Worm (Caenorhabditis elegans): ENCODE results near the gene col-181.

DNA sequence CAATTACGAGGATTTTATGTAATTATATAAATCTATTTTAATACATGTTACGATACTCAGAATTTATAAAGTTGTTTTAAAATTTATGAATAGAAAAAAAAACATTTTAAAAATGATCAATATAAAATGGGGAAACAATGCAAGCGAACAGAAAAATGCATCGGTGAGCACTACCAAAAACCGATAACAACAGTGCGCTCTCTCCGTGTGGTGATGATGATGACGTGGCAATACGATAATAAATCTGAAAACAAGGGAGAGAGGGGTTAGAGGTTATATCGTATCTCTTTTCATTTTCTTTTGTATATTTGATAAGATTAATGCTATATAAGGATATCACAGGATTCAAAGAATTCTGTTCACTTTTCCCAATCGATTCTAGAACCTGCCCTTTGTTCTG, 41.2 kb downstream of the col-181 start:
- no peak for TF ChIP-seq ztf-16 (tag; optimal IDR thresholded peaks at IDR 0.05)
- no peak for TF ChIP-seq unc-55 (GFP tag; optimal IDR thresholded peaks at IDR 0.05)
- TF ChIP-seq fkh-10 (GFP tag; optimal IDR thresholded peaks at IDR 0.05): no peak
- no peak for TF ChIP-seq ets-4 (tag; optimal IDR thresholded peaks at IDR 0.05)
- TF ChIP-seq ceh-45 (GFP tag; IDR thresholded peaks at IDR 0.05): no peak
- TF ChIP-seq pag-3 (tag; optimal IDR thresholded peaks at IDR 0.05; ENCODE audit: borderline replicate concordance): no peak
- no peak for TF ChIP-seq C38D4.7 (GFP tag; optimal IDR thresholded peaks at IDR 0.05)
- no peak for TF ChIP-seq hlh-8 (tag; optimal IDR thresholded peaks at IDR 0.05)
- no peak for TF ChIP-seq nfya-1 (tag; optimal IDR thresholded peaks at IDR 0.05)
- TF ChIP-seq pha-4 (tag; optimal IDR thresholded peaks at IDR 0.05): no peak
